Fruit fly (Drosophila melanogaster): ENCODE results near the gene p115.

DNA sequence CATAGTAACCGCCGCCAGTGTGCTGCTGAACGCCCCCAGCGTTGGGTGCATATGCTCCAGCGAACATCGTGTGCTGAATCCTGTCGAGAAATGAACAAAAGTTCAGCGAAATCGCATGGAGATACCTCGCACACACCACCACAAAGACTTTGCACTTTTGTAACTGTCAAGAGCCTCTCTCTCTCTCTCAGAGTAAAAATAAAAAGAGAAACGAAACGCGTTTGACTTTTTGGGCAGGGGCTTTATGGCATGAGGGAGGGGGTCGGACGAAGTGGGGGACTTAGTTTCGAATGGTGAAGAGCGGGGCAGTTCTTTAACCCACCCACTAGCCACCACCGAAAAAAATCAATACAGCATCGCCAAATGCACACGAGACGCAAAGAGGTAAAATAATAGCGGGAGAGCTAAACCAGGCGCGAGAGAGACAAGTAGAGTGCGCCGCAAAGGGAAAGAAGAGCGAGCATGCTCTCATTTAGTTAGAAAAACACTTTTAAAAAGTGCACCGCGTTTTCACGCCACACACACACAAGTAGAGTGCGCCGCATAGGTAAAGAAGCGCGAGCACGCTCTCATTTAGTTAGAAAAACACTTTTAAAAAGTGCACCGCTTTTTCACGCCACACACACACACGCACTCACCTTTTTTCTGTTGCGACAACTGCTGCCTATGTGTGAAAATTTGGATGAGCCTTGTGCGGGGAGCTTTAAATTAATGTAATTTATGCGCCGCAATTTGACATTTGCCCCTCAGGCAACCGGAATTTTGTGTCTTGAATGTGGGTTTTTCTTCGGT, 36.6 kb downstream of the p115 start:
- TF ChIP-seq CG8478 (optimal IDR thresholded peaks at IDR 0.05) = no peak
- TF ChIP-seq CTCF (optimal IDR thresholded peaks at IDR 0.05) = no peak
